Fruit fly (Drosophila melanogaster) whole organism, wandering third instar larva: ENCODE measurements around the gene Polr3I.

Source experiments
- Dif ChIP-seq: fragments of 200-275, 200-300 bp; sonication (Bioruptor generic); optimal IDR thresholded peaks from 2 replicates; lab custom pipeline; 2018; ENCODE audit warnings: missing biosample characterization, missing genetic modification characterization; ENCODE audit not compliant: partially characterized antibody
- fru ChIP-seq: fragments of 200-800 bp; sonication (Bioruptor generic); optimal IDR thresholded peaks from 3 replicates; lab custom pipeline; 2016; ENCODE audit warnings: missing biosample characterization, mild to moderate bottlenecking, missing genetic modification characterization

DNA sequence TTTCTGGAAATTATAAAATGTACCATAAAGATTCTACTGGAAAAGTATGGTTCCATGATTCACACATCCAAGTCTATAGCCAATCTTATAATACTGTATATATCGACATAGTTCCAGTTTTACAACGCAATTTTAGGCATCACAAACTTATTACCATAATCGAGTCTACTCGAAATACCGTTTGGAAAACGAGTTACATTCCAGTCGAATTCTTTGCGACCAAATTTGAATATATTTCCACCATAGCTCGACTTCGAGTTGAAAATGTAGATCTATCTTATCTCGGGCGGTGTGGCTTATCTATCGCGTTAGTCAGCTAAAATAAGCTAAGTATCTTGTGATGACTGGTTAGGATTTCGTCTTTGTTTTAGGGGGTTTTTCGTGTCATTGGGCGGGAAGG, 25.5 kb downstream of the Polr3I start:
- TF ChIP-seq fru (GFP tag; lab: Kevin White, UChicago) (no peak), Dif (GFP tag; lab: Kevin White, UChicago) (no peak)
